Fruit fly (Drosophila melanogaster) whole organism, embryonic: ENCODE data around the gene Oatp26F.
A peak's percentile ranks its signal among the peaks of the same experiment; 100 is the strongest.

ENCODE experiments used
- Bgb ChIP-seq: fragments of 200-800 bp; sonication (Bioruptor generic); IDR thresholded peaks from 2 replicates; pipeline ENCODE4 v1.3.6; 2022; ENCODE audit warnings: missing biosample characterization, missing genetic modification characterization; ENCODE audit not compliant: partially characterized antibody
- C15 ChIP-seq: fragments of 200-800 bp; sonication (Bioruptor generic); IDR thresholded peaks from 3 replicates; pipeline ENCODE4 v1.3.6; 2022; ENCODE audit warnings: missing biosample characterization, missing genetic modification characterization
- CG10654 ChIP-seq: fragments of 200-800 bp; sonication (Bioruptor generic); optimal IDR thresholded peaks from 2 replicates; lab custom pipeline; 2016; ENCODE audit warnings: missing biosample characterization, missing genetic modification characterization
- CG10959 ChIP-seq: fragments of 200-800 bp; sonication (Bioruptor generic); IDR thresholded peaks from 2 replicates; pipeline ENCODE4 v1.3.6; 2022; ENCODE audit warnings: missing biosample characterization, missing genetic modification characterization
- CG11093 ChIP-seq: fragments of 200-800 bp; sonication (Bioruptor generic); IDR thresholded peaks from 3 replicates; pipeline ENCODE4 v1.3.6; 2022; ENCODE audit warnings: missing biosample characterization, missing genetic modification characterization
- CG11456 ChIP-seq: fragments of 200-800 bp; sonication (Bioruptor generic); IDR thresholded peaks from 3 replicates; pipeline ENCODE4 v1.3.6; 2022; ENCODE audit warnings: missing biosample characterization, missing genetic modification characterization
- CG13123 ChIP-seq: fragments of 200-800 bp; sonication (Bioruptor generic); optimal IDR thresholded peaks from 2 replicates; lab custom pipeline; 2016; ENCODE audit warnings: missing biosample characterization, missing genetic modification characterization
- CG13894 ChIP-seq: fragments of 200-800 bp; sonication (Bioruptor generic); optimal IDR thresholded peaks from 3 replicates; lab custom pipeline; 2018; ENCODE audit warnings: missing biosample characterization, mild to moderate bottlenecking, missing genetic modification characterization, moderate library complexity
- CG14965 ChIP-seq: fragments of 200-800 bp; sonication (Bioruptor generic); optimal IDR thresholded peaks from 2 replicates; lab custom pipeline; 2016; ENCODE audit warnings: missing biosample characterization, missing genetic modification characterization, borderline replicate concordance
- CG17361 ChIP-seq: fragments of 200-800 bp; sonication (Bioruptor generic); IDR thresholded peaks from 3 replicates; pipeline ENCODE4 v1.3.6; 2022; ENCODE audit warnings: missing biosample characterization, missing genetic modification characterization
- CG17568 ChIP-seq: fragments of 200-800 bp; sonication (Bioruptor generic); optimal IDR thresholded peaks from 2 replicates; lab custom pipeline; 2018; ENCODE audit warnings: missing biosample characterization, mild to moderate bottlenecking, missing genetic modification characterization, moderate library complexity
- CG18262 ChIP-seq: fragments of 200-800 bp; optimal IDR thresholded peaks from 3 replicates; lab custom pipeline; 2019; ENCODE audit warnings: missing biosample characterization, mild to moderate bottlenecking, missing genetic modification characterization, moderate library complexity
- CG18619 ChIP-seq: fragments of 200-800 bp; sonication (Bioruptor generic); optimal IDR thresholded peaks from 3 replicates; lab custom pipeline; 2017; ENCODE audit warnings: missing biosample characterization, mild to moderate bottlenecking, missing genetic modification characterization
- CG18764 ChIP-seq: fragments of 200-800 bp; sonication (Bioruptor generic); optimal IDR thresholded peaks from 3 replicates; lab custom pipeline; 2016; ENCODE audit warnings: missing biosample characterization, missing genetic modification characterization
- CG2678 ChIP-seq: fragments of 200-800 bp; sonication (Bioruptor generic); optimal IDR thresholded peaks from 3 replicates; lab custom pipeline; 2019; ENCODE audit warnings: missing biosample characterization, mild to moderate bottlenecking, missing genetic modification characterization, moderate library complexity
- CG32532 ChIP-seq: fragments of 200-800 bp; sonication (Bioruptor generic); IDR thresholded peaks from 2 replicates; pipeline ENCODE4 v1.3.6; 2022; ENCODE audit warnings: missing biosample characterization, missing genetic modification characterization
- CG6175 ChIP-seq: fragments of 200-800 bp; sonication (Bioruptor generic); IDR thresholded peaks from 3 replicates; pipeline ENCODE4 v1.3.6; 2022; ENCODE audit warnings: missing biosample characterization, missing genetic modification characterization
- CG6689 ChIP-seq: fragments of 200-800 bp; sonication (Bioruptor generic); IDR thresholded peaks from 2 replicates; pipeline ENCODE4 v1.3.6; 2022; ENCODE audit warnings: missing biosample characterization, missing genetic modification characterization
- CG6854 ChIP-seq: fragments of 200-800 bp; sonication (Bioruptor generic); optimal IDR thresholded peaks from 3 replicates; lab custom pipeline; 2017; ENCODE audit warnings: missing biosample characterization, mild to moderate bottlenecking, missing genetic modification characterization
- CrebB ChIP-seq: fragments of 200-800 bp; sonication (Bioruptor generic); optimal IDR thresholded peaks from 3 replicates; lab custom pipeline; 2018; ENCODE audit warnings: missing biosample characterization, mild to moderate bottlenecking, missing genetic modification characterization
- Dad ChIP-seq: fragments of 200-800 bp; sonication (Bioruptor generic); optimal IDR thresholded peaks from 3 replicates; lab custom pipeline; 2016; ENCODE audit warnings: missing biosample characterization, missing genetic modification characterization
- Dip2 ChIP-seq: fragments of 200-800 bp; sonication (Bioruptor generic); IDR thresholded peaks from 2 replicates; pipeline ENCODE4 v1.3.6; 2022; ENCODE audit warnings: missing biosample characterization, missing genetic modification characterization
- E2f2 ChIP-seq: fragments of 200-800 bp; sonication (Bioruptor generic); IDR thresholded peaks from 2 replicates; pipeline ENCODE4 v1.3.6; 2022; ENCODE audit warnings: missing biosample characterization, missing genetic modification characterization
- Elba2 ChIP-seq: fragments of 200-800 bp; sonication (Bioruptor generic); optimal IDR thresholded peaks from 3 replicates; lab custom pipeline; 2016; ENCODE audit warnings: missing biosample characterization, missing genetic modification characterization
- Fer1 ChIP-seq: fragments of 200-800 bp; sonication (Bioruptor generic); optimal IDR thresholded peaks from 2 replicates; lab custom pipeline; 2017; ENCODE audit warnings: missing biosample characterization, mild to moderate bottlenecking, missing genetic modification characterization
- HLH4C ChIP-seq: fragments of 200-800 bp; sonication (Bioruptor generic); IDR thresholded peaks from 3 replicates; pipeline ENCODE4 v1.3.6; 2022; ENCODE audit warnings: missing biosample characterization, missing genetic modification characterization; ENCODE audit not compliant: partially characterized antibody
- HmgD ChIP-seq: fragments of 200-800 bp; sonication (Bioruptor generic); optimal IDR thresholded peaks from 3 replicates; lab custom pipeline; 2016; ENCODE audit warnings: missing biosample characterization, missing genetic modification characterization
- Jarid2 ChIP-seq: fragments of 200-800 bp; sonication (Bioruptor generic); optimal IDR thresholded peaks from 3 replicates; lab custom pipeline; 2017; ENCODE audit warnings: mild to moderate bottlenecking, missing biosample characterization, missing genetic modification reagents, missing genetic modification characterization
- NC2β ChIP-seq: fragments of 200-800 bp; sonication (Bioruptor generic); optimal IDR thresholded peaks from 2 replicates; lab custom pipeline; 2016; ENCODE audit warnings: missing biosample characterization, missing genetic modification characterization
- PHDP ChIP-seq: fragments of 200-800 bp; sonication (Bioruptor generic); optimal IDR thresholded peaks from 3 replicates; lab custom pipeline; 2018; ENCODE audit warnings: missing biosample characterization, mild to moderate bottlenecking, missing genetic modification characterization, moderate library complexity
- Pdp1 ChIP-seq, 2 experiments: fragments of 200-800 bp; sonication (Bioruptor generic); optimal IDR thresholded peaks; 3 replicates each; lab custom pipeline; 2016; ENCODE audit warnings: missing biosample characterization in 2 of 2, missing genetic modification characterization in 2 of 2, mild to moderate bottlenecking in 1 of 2, moderate library complexity in 1 of 2
- Sry-β ChIP-seq: fragments of 200-800 bp; sonication (Bioruptor generic); optimal IDR thresholded peaks from 2 replicates; lab custom pipeline; 2018; ENCODE audit warnings: missing biosample characterization, mild to moderate bottlenecking, missing genetic modification characterization, moderate library complexity
- ac ChIP-seq: fragments of 200-800 bp; sonication (Bioruptor generic); optimal IDR thresholded peaks from 3 replicates; lab custom pipeline; 2017; ENCODE audit warnings: missing biosample characterization, mild to moderate bottlenecking, missing genetic modification characterization
- ase ChIP-seq: fragments of 200-800 bp; sonication (Bioruptor generic); IDR thresholded peaks from 3 replicates; pipeline ENCODE4 v1.3.6; 2022; ENCODE audit warnings: missing biosample characterization, missing genetic modification characterization
- disco-r ChIP-seq: fragments of 200-800 bp; sonication (Bioruptor generic); optimal IDR thresholded peaks from 2 replicates; lab custom pipeline; 2016; ENCODE audit warnings: missing biosample characterization, missing genetic modification characterization
- dysf ChIP-seq: fragments of 200-800 bp; sonication (Bioruptor generic); IDR thresholded peaks from 3 replicates; pipeline ENCODE4 v1.3.6; 2022; ENCODE audit warnings: missing biosample characterization, missing genetic modification characterization
- fd3F ChIP-seq: fragments of 200-800 bp; sonication (Bioruptor generic); optimal IDR thresholded peaks from 2 replicates; lab custom pipeline; 2018; ENCODE audit warnings: missing biosample characterization, mild to moderate bottlenecking, missing genetic modification characterization, moderate library complexity
- gcm ChIP-seq: fragments of 200-800 bp; sonication (Bioruptor generic); optimal IDR thresholded peaks from 2 replicates; lab custom pipeline; 2019; ENCODE audit warnings: missing biosample characterization, mild to moderate bottlenecking, missing genetic modification characterization, moderate library complexity
- gfzf ChIP-seq: fragments of 200-800 bp; sonication (Bioruptor generic); optimal IDR thresholded peaks from 2 replicates; lab custom pipeline; 2016; ENCODE audit warnings: missing biosample characterization, mild to moderate bottlenecking, missing genetic modification characterization, moderate library complexity
- h ChIP-seq: fragments of >200 bp; optimal IDR thresholded peaks from 2 replicates; lab custom pipeline; 2017
- ind ChIP-seq: fragments of 200-800 bp; sonication (Bioruptor generic); optimal IDR thresholded peaks from 3 replicates; lab custom pipeline; 2016; ENCODE audit warnings: missing biosample characterization, missing genetic modification characterization
- maf-S ChIP-seq: fragments of 200-800 bp; sonication (Bioruptor generic); optimal IDR thresholded peaks from 2 replicates; lab custom pipeline; 2016; ENCODE audit warnings: missing biosample characterization, missing genetic modification characterization
- odd ChIP-seq: fragments of 200-800 bp; sonication (Bioruptor generic); optimal IDR thresholded peaks from 2 replicates; lab custom pipeline; 2017; ENCODE audit warnings: missing biosample characterization, mild to moderate bottlenecking, missing genetic modification characterization
- onecut ChIP-seq: fragments of 200-800 bp; sonication (Bioruptor generic); IDR thresholded peaks from 2 replicates; pipeline ENCODE4 v1.3.6; 2022; ENCODE audit warnings: missing biosample characterization, missing genetic modification characterization
- pros ChIP-seq: fragments of 200-800 bp; sonication (Bioruptor generic); optimal IDR thresholded peaks from 3 replicates; lab custom pipeline; 2019; ENCODE audit warnings: missing biosample characterization, mild to moderate bottlenecking, missing genetic modification characterization, moderate library complexity
- schlank ChIP-seq: fragments of 200-800 bp; sonication (Bioruptor generic); optimal IDR thresholded peaks from 2 replicates; lab custom pipeline; 2018; ENCODE audit warnings: missing biosample characterization, mild to moderate bottlenecking, missing genetic modification characterization
- slbo ChIP-seq: fragments of 200-800 bp; sonication (Bioruptor generic); IDR thresholded peaks from 2 replicates; pipeline ENCODE4 v1.3.6; 2022; ENCODE audit warnings: missing biosample characterization, missing genetic modification characterization
- tup ChIP-seq: fragments of 200-800 bp; sonication (Bioruptor generic); optimal IDR thresholded peaks from 2 replicates; lab custom pipeline; 2016; ENCODE audit warnings: missing biosample characterization, mild to moderate bottlenecking, missing genetic modification characterization, moderate library complexity
- unpg ChIP-seq: fragments of 200-800 bp; sonication (Bioruptor generic); optimal IDR thresholded peaks from 3 replicates; lab custom pipeline; 2018; ENCODE audit warnings: missing biosample characterization, mild to moderate bottlenecking, missing genetic modification characterization, moderate library complexity
- yki ChIP-seq: fragments of >200 bp; optimal IDR thresholded peaks from 3 replicates; lab custom pipeline; 2018

Gene Oatp26F

DNA sequence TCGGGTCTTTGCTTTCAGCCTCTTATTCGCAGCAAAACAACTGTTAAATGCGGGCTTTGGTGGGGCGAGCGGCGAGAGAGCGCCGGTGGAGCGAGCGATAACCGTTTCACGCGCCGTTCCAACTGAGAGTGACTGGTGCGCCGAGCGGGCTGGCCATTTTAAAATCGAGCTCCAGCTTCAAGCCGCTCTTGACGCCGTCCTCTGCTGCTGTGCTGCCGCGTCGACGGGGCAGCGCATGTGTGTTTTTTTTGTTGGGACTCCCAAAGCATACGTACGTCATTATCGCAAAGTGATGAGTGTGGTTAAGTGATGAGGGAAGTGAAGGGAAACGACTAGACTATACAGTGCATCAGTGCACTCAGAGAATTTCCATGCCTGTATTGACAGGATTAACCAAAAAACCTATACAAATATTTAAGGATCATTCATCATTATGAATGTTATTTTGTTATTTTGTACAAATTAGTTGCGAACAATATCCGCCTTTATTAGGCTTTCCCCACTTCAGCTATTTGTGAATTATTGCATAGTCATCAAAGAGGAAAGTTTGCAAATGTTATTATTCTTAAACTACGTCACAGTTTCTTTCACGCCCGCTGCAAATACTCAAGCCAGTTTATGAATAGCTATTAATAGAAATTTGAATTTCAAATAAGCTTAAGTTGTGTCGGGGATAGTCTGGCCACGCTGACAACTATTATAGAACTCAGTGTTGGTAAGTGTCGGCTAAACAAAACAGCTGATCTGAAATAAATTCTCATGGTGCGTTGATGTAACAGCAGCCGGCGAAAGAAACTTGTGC, 41.2 kb upstream of the Oatp26F start, which contains the start of gene Spn27A (continued):
- TF ChIP-seq yki (lab: Kevin White, UChicago) (no peak), CG13123 (GFP tag; lab: Kevin White, UChicago) (no peak), CG32532 (no peak; the same call in 1 of the 2 replicates), CG2678 (tag; lab: Kevin White, UChicago) (peak; percentile 74), PHDP (tag; lab: Kevin White, UChicago) (peak; percentile 37), maf-S (GFP tag; lab: Kevin White, UChicago) (peak; percentile 42), CG6854 (GFP tag; lab: Kevin White, UChicago) (no peak), gcm (GFP tag; lab: Kevin White, UChicago) (peak; percentile 83), HLH4C (no peak), CG11093 (GFP tag; lab: Robert Waterston, UW) (no peak), dysf (GFP tag; lab: Robert Waterston, UW) (peak; percentile 54), Dad (peak; percentile 54), CG6175 (GFP tag; lab: Robert Waterston, UW) (no peak; the same call in 2 of the 3 replicates), Elba2 (GFP tag; lab: Kevin White, UChicago) (peak; percentile 19), CG10654 (GFP tag; lab: Kevin White, UChicago) (peak; percentile 43), CG18764 (GFP tag; lab: Kevin White, UChicago) (peak; percentile 35), h (lab: Kevin White, UChicago) (no peak), HmgD (GFP tag; lab: Kevin White, UChicago) (peak; percentile 36), fd3F (GFP tag; lab: Kevin White, UChicago) (peak; percentile 27), CrebB (tag; lab: Kevin White, UChicago) (peak; percentile 28), NC2β (GFP tag; lab: Kevin White, UChicago) (peak; percentile 46), CG17361 (peak; percentile 81), E2f2 (peak; percentile 82), CG6689 (0 out of 2 replicates have a peak, but pooled peaks have one; percentile 10), ac (no peak), CG10959 (no peak), CG13894 (peak; percentile 15), CG17568 (GFP tag; lab: Kevin White, UChicago) (peak; percentile 25), disco-r (GFP tag; lab: Kevin White, UChicago) (peak; percentile 53), CG18619 (GFP tag; lab: Kevin White, UChicago) (no peak), gfzf (GFP tag; lab: Kevin White, UChicago) (peak; percentile 57), Sry-β (GFP tag; lab: Kevin White, UChicago) (peak; percentile 54), ind (peak; percentile 29), onecut (GFP tag; lab: Robert Waterston, UW) (peak; percentile 32; the same call in 1 of the 2 replicates), slbo (GFP tag; lab: Robert Waterston, UW) (peak; percentile 38; the same call in 1 of the 2 replicates), ase (GFP tag; lab: Robert Waterston, UW) (no peak), schlank (tag; lab: Kevin White, UChicago) (no peak), odd (peak; percentile 28), Bgb (GFP tag; lab: Robert Waterston, UW) (peak; percentile 30; the same call in 1 of the 2 replicates), Dip2 (GFP tag; lab: Robert Waterston, UW) (no peak), Pdp1 (GFP tag; optimal IDR thresholded peaks at IDR 0.05; lab: Kevin White, UChicago) (peak; percentile 59 to 99), Jarid2 (GFP tag; lab: Kevin White, UChicago) (peak; percentile 64), Fer1 (GFP tag; lab: Kevin White, UChicago) (peak; percentile 46), unpg (GFP tag; lab: Kevin White, UChicago) (peak; percentile 61), CG11456 (GFP tag; lab: Robert Waterston, UW) (no peak), C15 (no peak), CG14965 (no peak), pros (no peak), CG18262 (peak; percentile 71), tup (GFP tag; lab: Kevin White, UChicago) (peak; percentile 15)
